Worm (Caenorhabditis elegans): Measurements from ENCODE around the gene C32D5.14.

The C32D5.14 gene

ce11 chrII:6309198-6309597, 26.1 kb upstream of the C32D5.14 start, which contains the start of gene glb-10:
Gene glb-10, minus strand, starts transcription at chrII:6309298.
- no peak for TF ChIP-seq lin-29 (GFP tag; IDR thresholded peaks at IDR 0.05)
- TF ChIP-seq set-16 (GFP tag; IDR thresholded peaks at IDR 0.05) = no peak
- peak; percentile 80 for TF ChIP-seq aha-1 (tag)

DNA sequence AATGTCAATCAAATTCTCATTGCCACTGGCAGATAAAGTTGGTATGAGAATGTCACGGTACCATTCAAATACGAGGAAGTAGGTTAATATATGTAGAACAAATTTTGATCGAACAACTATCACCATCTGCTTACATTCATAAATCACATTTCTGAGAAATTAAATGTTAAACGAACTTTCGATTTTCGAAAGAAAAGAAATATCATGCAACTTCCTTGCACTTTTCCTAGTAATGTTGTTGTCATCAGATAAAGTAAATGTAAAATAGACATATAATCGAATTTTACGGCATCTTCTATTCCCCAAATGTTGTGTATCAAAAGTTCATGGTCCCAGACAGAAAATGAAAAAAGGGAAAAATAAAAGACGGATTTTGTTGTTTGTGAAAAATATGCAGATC, 23.8 kb upstream of the C32D5.14 start:
- TF ChIP-seq mxl-2 (GFP tag; conservative IDR thresholded peaks at IDR 0.05) = no peak
- no peak for TF ChIP-seq pha-4 (GFP tag; IDR thresholded peaks at IDR 0.05)
- TF ChIP-seq pha-4 (tag; optimal IDR thresholded peaks at IDR 0.05) = no peak
- TF ChIP-seq zip-11 (GFP tag; IDR thresholded peaks at IDR 0.05) = no peak
- no peak for TF ChIP-seq hmg-1.1 (GFP tag; IDR thresholded peaks at IDR 0.05)
- TF ChIP-seq unc-62 (GFP tag; optimal IDR thresholded peaks at IDR 0.05 in 1 of 2) = peak in 1 of 2 experiments; percentile 44
- no peak for TF ChIP-seq unc-62 (tag; optimal IDR thresholded peaks at IDR 0.05)
- no peak for TF ChIP-seq mxl-3 (GFP tag; optimal IDR thresholded peaks at IDR 0.05)
- no peak for TF ChIP-seq daf-16 (GFP tag; optimal IDR thresholded peaks at IDR 0.05)
- no peak for TF ChIP-seq daf-16 (tag; optimal IDR thresholded peaks at IDR 0.05)
- no peak for TF ChIP-seq mdl-1 (tag; optimal IDR thresholded peaks at IDR 0.05)

DNA sequence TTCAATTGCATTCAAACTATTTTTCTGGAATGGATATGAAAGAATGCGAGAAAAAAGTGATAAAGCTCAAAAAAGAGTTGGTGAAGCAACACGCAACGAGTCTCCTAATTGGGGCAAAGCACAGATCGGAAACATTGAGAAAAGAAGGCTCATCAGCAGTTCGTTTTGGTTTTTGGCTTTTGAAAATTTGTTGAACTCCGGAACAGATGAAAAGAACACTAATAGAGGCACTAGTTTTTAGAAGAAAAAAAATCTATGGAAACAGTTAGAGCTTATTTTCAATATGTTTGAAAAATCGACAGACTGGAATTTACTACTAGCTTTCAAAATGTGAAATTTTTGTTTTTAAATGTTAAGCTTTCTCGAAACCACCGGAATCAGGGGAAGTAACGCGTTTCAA, 23.4 kb upstream of the C32D5.14 start:
- TF ChIP-seq aha-1 (tag) = peak; percentile 70
- no peak for TF ChIP-seq ZK546.5 (tag; optimal IDR thresholded peaks at IDR 0.05)

ce11 chrII:6320655-6321388, 14.5 kb upstream of the C32D5.14 start, which contains the start of gene efr-3:
Gene efr-3, minus strand, starts transcription at chrII:6321159.
- TF ChIP-seq jun-1 (tag; optimal IDR thresholded peaks at IDR 0.05) = no peak
- TF ChIP-seq mes-2 (tag; optimal IDR thresholded peaks at IDR 0.05; ENCODE audit: poor library complexity, severe bottlenecking) = peak; percentile 40
- TF ChIP-seq arid-1 (GFP tag; conservative IDR thresholded peaks at IDR 0.05) = no peak
- TF ChIP-seq ceh-82 (tag; optimal IDR thresholded peaks at IDR 0.05) = no peak
- peak; percentile 20 for TF ChIP-seq rbr-2 (tag; optimal IDR thresholded peaks at IDR 0.05)
- no peak for TF ChIP-seq unc-130 (GFP tag; optimal IDR thresholded peaks at IDR 0.05)
- no peak for TF ChIP-seq D1046.2 (GFP tag; IDR thresholded peaks at IDR 0.05)
- no peak for TF ChIP-seq php-3 (GFP tag; IDR thresholded peaks at IDR 0.05)
- no peak for TF ChIP-seq lin-13 (GFP tag; optimal IDR thresholded peaks at IDR 0.05)
- TF ChIP-seq dve-1 (tag; optimal IDR thresholded peaks at IDR 0.05; ENCODE audit: insufficient read depth) = no peak
- no peak for TF ChIP-seq ZK337.2 (GFP tag; IDR thresholded peaks at IDR 0.05)
- TF ChIP-seq unc-62 (GFP tag; optimal IDR thresholded peaks at IDR 0.05 in 1 of 2) = peak in 1 of 2 experiments; percentile 93
- no peak for TF ChIP-seq unc-62 (tag; optimal IDR thresholded peaks at IDR 0.05)
- no peak for TF ChIP-seq F26F4.8 (GFP tag; conservative IDR thresholded peaks at IDR 0.05)
- TF ChIP-seq F44E2.7 (GFP tag; IDR thresholded peaks at IDR 0.05) = no peak
- TF ChIP-seq daf-12 (tag; optimal IDR thresholded peaks at IDR 0.05) = no peak
- no peak for TF ChIP-seq nhr-76 (tag; optimal IDR thresholded peaks at IDR 0.05)
- TF ChIP-seq set-16 (GFP tag; IDR thresholded peaks at IDR 0.05) = no peak
- no peak for TF ChIP-seq dmd-9 (GFP tag; IDR thresholded peaks at IDR 0.05)
- no peak for TF ChIP-seq pqm-1 (tag; optimal IDR thresholded peaks at IDR 0.05)
- no peak for TF ChIP-seq F37D6.2 (tag; optimal IDR thresholded peaks at IDR 0.05)
- TF ChIP-seq mep-1 (tag; optimal IDR thresholded peaks at IDR 0.05) = no peak
- no peak for TF ChIP-seq daf-8 (GFP tag; IDR thresholded peaks at IDR 0.05)
- no peak for TF ChIP-seq T26A8.4 (GFP tag; IDR thresholded peaks at IDR 0.05)
- TF ChIP-seq lin-1 (GFP tag; IDR thresholded peaks at IDR 0.05) = no peak
- TF ChIP-seq dmd-8 (GFP tag; IDR thresholded peaks at IDR 0.05) = no peak
- TF ChIP-seq hmg-1.1 (GFP tag; IDR thresholded peaks at IDR 0.05) = 0 out of 2 replicates have a peak, but pooled peaks have one; percentile 16
- TF ChIP-seq skn-1 (tag; optimal IDR thresholded peaks at IDR 0.05) = no peak
- no peak for TF ChIP-seq spr-3 (GFP tag; optimal IDR thresholded peaks at IDR 0.05)
- TF ChIP-seq hlh-11 (tag; optimal IDR thresholded peaks at IDR 0.05) = no peak
- no peak for TF ChIP-seq spr-1 (tag; optimal IDR thresholded peaks at IDR 0.05)
- no peak for TF ChIP-seq nhr-25 (tag; optimal IDR thresholded peaks at IDR 0.05; ENCODE audit: borderline replicate concordance, insufficient read depth)
- peak in 1 of 2 experiments; percentile 65 for TF ChIP-seq lsy-2 (tag; optimal IDR thresholded peaks at IDR 0.05)
- no peak for TF ChIP-seq snpc-4 (tag; optimal IDR thresholded peaks at IDR 0.05)
- TF ChIP-seq lin-29 (GFP tag; IDR thresholded peaks at IDR 0.05) = no peak
